Fruit fly (Drosophila melanogaster): Measurements from ENCODE around the gene shps.
A peak's percentile ranks its signal among the peaks of the same experiment; 100 is the strongest.

Gene shps

dm6 chr3R:24264414-24265363 lies 14.7 kb upstream of the shps start (continued):
- TF ChIP-seq amos (GFP tag; IDR thresholded peaks at IDR 0.05; ENCODE audit: partially characterized antibody) (0 out of 2 replicates have a peak, but pooled peaks have one; percentile 28), Lhr (GFP tag; optimal IDR thresholded peaks at IDR 0.05) (no peak), vvl (GFP tag; IDR thresholded peaks at IDR 0.05) (0 out of 2 replicates have a peak, but pooled peaks have one; percentile 1), Max (GFP tag; optimal IDR thresholded peaks at IDR 0.05) (no peak), CG13296 (GFP tag; optimal IDR thresholded peaks at IDR 0.05) (peak; percentile 33), bbx (GFP tag; IDR thresholded peaks at IDR 0.05; ENCODE audit: partially characterized antibody) (peak; percentile 18; the same call in 1 of the 2 replicates), CG11696 (GFP tag; IDR thresholded peaks at IDR 0.05) (no peak; the same call in 1 of the 2 replicates), CG9797 (GFP tag; optimal IDR thresholded peaks at IDR 0.05) (no peak), Med (GFP tag) (peak; percentile 51), gem (tag; optimal IDR thresholded peaks at IDR 0.05) (no peak), lab (GFP tag; optimal IDR thresholded peaks at IDR 0.05) (peak; percentile 32), CG16813 (GFP tag; IDR thresholded peaks at IDR 0.05; ENCODE audit: partially characterized antibody) (peak; percentile 43; the same call in 2 of the 3 replicates), CG17361 (GFP tag; IDR thresholded peaks at IDR 0.05) (no peak), MTF-1 (GFP tag; optimal IDR thresholded peaks at IDR 0.05; ENCODE audit: borderline replicate concordance) (no peak), grn (GFP tag; optimal IDR thresholded peaks at IDR 0.05) (peak; percentile 34), Stat92E (GFP tag; optimal IDR thresholded peaks at IDR 0.05) (no peak), Spps (tag; optimal IDR thresholded peaks at IDR 0.05) (no peak), Vsx1 (GFP tag; optimal IDR thresholded peaks at IDR 0.05) (no peak), CG2678 (tag; optimal IDR thresholded peaks at IDR 0.05) (peak; percentile 14), Mad (GFP tag; optimal IDR thresholded peaks at IDR 0.05) (no peak), CG15269 (tag; optimal IDR thresholded peaks at IDR 0.05) (no peak), sens (GFP tag) (peak; percentile 66)

DNA sequence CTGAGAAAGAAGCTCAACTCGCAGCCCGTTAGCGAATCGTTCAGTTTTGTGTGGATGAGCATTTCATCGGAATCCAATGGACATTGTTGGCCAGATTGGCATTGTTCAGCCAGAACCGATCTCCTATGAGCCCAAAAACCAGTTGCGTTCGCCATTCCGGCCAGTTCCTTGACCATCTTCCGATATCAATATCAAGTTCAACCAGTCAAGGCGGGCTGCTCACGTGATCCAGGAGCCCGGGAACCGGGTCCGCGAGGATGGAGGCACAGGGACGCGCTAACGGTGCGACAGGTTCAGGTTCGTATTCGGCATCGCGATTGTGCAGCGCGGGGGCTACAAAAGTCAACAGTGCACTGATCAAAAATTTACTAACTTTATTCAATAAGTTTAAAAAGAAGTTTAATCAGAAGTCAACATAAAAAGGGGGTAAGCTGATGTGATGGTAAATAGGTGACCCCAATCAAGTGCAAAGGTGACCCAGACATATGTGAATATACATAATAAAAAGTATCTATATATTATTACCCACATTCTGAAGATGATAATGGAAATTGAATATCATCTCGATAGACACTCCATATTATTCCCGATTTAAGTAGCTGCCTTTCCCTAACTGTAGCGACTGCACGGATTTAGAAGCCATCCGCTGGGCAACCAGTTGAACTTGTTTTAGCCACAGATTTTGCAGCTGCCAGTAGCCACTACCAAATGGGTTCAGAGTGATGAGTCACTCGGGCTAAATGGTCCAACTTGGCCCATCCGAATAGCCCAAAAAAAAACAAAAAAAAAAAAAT lies 12.4 kb upstream of the shps start:
- peak; percentile 75 for TF ChIP-seq Drgx (GFP tag; IDR thresholded peaks at IDR 0.05)
- TF ChIP-seq repo (GFP tag; optimal IDR thresholded peaks at IDR 0.05), result no peak
- no peak for TF ChIP-seq prd (optimal IDR thresholded peaks at IDR 0.05)
- no peak for TF ChIP-seq prd (GFP tag; IDR thresholded peaks at IDR 0.05)
- no peak for TF ChIP-seq z (GFP tag; IDR thresholded peaks at IDR 0.05)
- TF ChIP-seq CG17829 (tag; optimal IDR thresholded peaks at IDR 0.05), result no peak
- no peak for TF ChIP-seq rib (GFP tag; IDR thresholded peaks at IDR 0.05)
- no peak for TF ChIP-seq Asciz (GFP tag; optimal IDR thresholded peaks at IDR 0.05)
- peak; percentile 83 for TF ChIP-seq lbe (GFP tag; optimal IDR thresholded peaks at IDR 0.05)
- TF ChIP-seq bsh (GFP tag; optimal IDR thresholded peaks at IDR 0.05), result peak in 1 of 2 experiments; percentile 86
- no peak for TF ChIP-seq CG13424 (tag; optimal IDR thresholded peaks at IDR 0.05)
- TF ChIP-seq dati (GFP tag; IDR thresholded peaks at IDR 0.05), result no peak
- TF ChIP-seq chn (GFP tag; optimal IDR thresholded peaks at IDR 0.05), result no peak
- no peak for TF ChIP-seq hbn (GFP tag; IDR thresholded peaks at IDR 0.05; ENCODE audit: partially characterized antibody)
- TF ChIP-seq inv (GFP tag; IDR thresholded peaks at IDR 0.05; ENCODE audit: partially characterized antibody), result no peak
- TF ChIP-seq trem (tag; optimal IDR thresholded peaks at IDR 0.05), result no peak
- TF ChIP-seq CG11723 (GFP tag; optimal IDR thresholded peaks at IDR 0.05), result no peak
- TF ChIP-seq esg (GFP tag; conservative IDR thresholded peaks at IDR 0.05), result no peak
- TF ChIP-seq CG16863 (GFP tag; optimal IDR thresholded peaks at IDR 0.05), result no peak
- TF ChIP-seq tup (GFP tag; optimal IDR thresholded peaks at IDR 0.05), result no peak
- no peak for TF ChIP-seq Six4 (GFP tag; optimal IDR thresholded peaks at IDR 0.05)
- TF ChIP-seq CG11504 (tag; optimal IDR thresholded peaks at IDR 0.05), result no peak
- TF ChIP-seq CG1602 (GFP tag; optimal IDR thresholded peaks at IDR 0.05), result no peak
- no peak for TF ChIP-seq peb (GFP tag; IDR thresholded peaks at IDR 0.05)

All from whole organism, embryonic.